Worm (Caenorhabditis elegans) whole organism, L4 larva: ENCODE data around the gene ZC443.4.

Experiments
- T26A8.4 ChIP-seq: fragments of 200-800 bp; sonication (Bioruptor generic); IDR thresholded peaks from 2 replicates; pipeline ENCODE4 v1.3.6; 2022; ENCODE audit warnings: missing genetic modification characterization, missing compliant biosample characterization
- hlh-30 ChIP-seq: sonication (generic microtip); optimal IDR thresholded peaks from 2 replicates; lab custom pipeline; 2017; ENCODE audit warnings: antibody characterized with exemption, mild to moderate bottlenecking, missing genetic modification characterization, missing compliant biosample characterization; ENCODE audit not compliant: insufficient read depth

ce11 chrV:12827219-12827618 is 7.5 kb upstream of the ZC443.4 start, which contains the start of gene ugt-15:
- TF ChIP-seq T26A8.4 (GFP tag; lab: Robert Waterston, UW): no peak
- no peak for TF ChIP-seq hlh-30 (tag; lab: Kevin White, UChicago)
